Fruit fly (Drosophila melanogaster) whole organism, embryonic: ENCODE measurements around the gene CG3104.
A peak's percentile ranks its signal among the peaks of the same experiment; 100 is the strongest.

ENCODE experiments used
- Atf-2 ChIP-seq: fragments of 200-800 bp; sonication (Bioruptor generic); optimal IDR thresholded peaks from 2 replicates; lab custom pipeline; 2016; ENCODE audit warnings: missing biosample characterization, missing genetic modification characterization
- Atf6 ChIP-seq: fragments of 200-800 bp; sonication (Bioruptor generic); IDR thresholded peaks from 2 replicates; pipeline ENCODE4 v1.3.6; 2022; ENCODE audit warnings: missing biosample characterization, missing genetic modification characterization
- BEAF-32 ChIP-seq: fragments of 200-800 bp; sonication (Bioruptor generic); optimal IDR thresholded peaks from 3 replicates; lab custom pipeline; 2017; ENCODE audit warnings: missing biosample characterization, missing genetic modification characterization, mild to moderate bottlenecking, moderate library complexity, missing genetic modification reagents
- CG10979 ChIP-seq: fragments of 200-800 bp; sonication (Bioruptor generic); optimal IDR thresholded peaks from 2 replicates; lab custom pipeline; 2018; ENCODE audit warnings: missing biosample characterization, mild to moderate bottlenecking, missing genetic modification characterization, moderate library complexity
- CG11085 ChIP-seq: fragments of 200-800 bp; sonication (Bioruptor generic); IDR thresholded peaks from 2 replicates; pipeline ENCODE4 v1.3.6; 2022; ENCODE audit warnings: missing biosample characterization, missing genetic modification characterization
- CG11695 ChIP-seq: fragments of 200-800 bp; sonication (Bioruptor generic); IDR thresholded peaks from 3 replicates; pipeline ENCODE4 v1.3.6; 2022; ENCODE audit warnings: missing biosample characterization, missing genetic modification characterization
- CG12299 ChIP-seq: fragments of 200-800 bp; sonication (Bioruptor generic); optimal IDR thresholded peaks from 2 replicates; lab custom pipeline; 2018; ENCODE audit warnings: missing biosample characterization, mild to moderate bottlenecking, missing genetic modification characterization
- CG14965 ChIP-seq: fragments of 200-800 bp; sonication (Bioruptor generic); optimal IDR thresholded peaks from 2 replicates; lab custom pipeline; 2016; ENCODE audit warnings: missing biosample characterization, missing genetic modification characterization, borderline replicate concordance
- CG15073 ChIP-seq: fragments of 200-800 bp; sonication (Bioruptor generic); optimal IDR thresholded peaks from 2 replicates; lab custom pipeline; 2016; ENCODE audit warnings: missing biosample characterization, missing genetic modification characterization
- CG16813 ChIP-seq: fragments of 200-800 bp; sonication (Bioruptor generic); IDR thresholded peaks from 3 replicates; pipeline ENCODE4 v1.3.6; 2022; ENCODE audit warnings: missing biosample characterization, missing genetic modification characterization; ENCODE audit not compliant: partially characterized antibody
- CG16863 ChIP-seq: fragments of 200-800 bp; sonication (Bioruptor generic); optimal IDR thresholded peaks from 3 replicates; lab custom pipeline; 2016; ENCODE audit warnings: missing biosample characterization, missing genetic modification characterization
- CG17359 ChIP-seq: fragments of 200-800 bp; sonication (Bioruptor generic); optimal IDR thresholded peaks from 3 replicates; lab custom pipeline; 2018; ENCODE audit warnings: missing biosample characterization, mild to moderate bottlenecking, missing genetic modification characterization, moderate library complexity
- CG17912 ChIP-seq: fragments of 200-800 bp; sonication (Bioruptor generic); optimal IDR thresholded peaks from 2 replicates; lab custom pipeline; 2018; ENCODE audit warnings: missing biosample characterization, mild to moderate bottlenecking, missing genetic modification characterization
- CG2129 ChIP-seq: fragments of 200-800 bp; sonication (Bioruptor generic); IDR thresholded peaks from 2 replicates; pipeline ENCODE4 v1.3.6; 2022; ENCODE audit warnings: missing biosample characterization, missing genetic modification characterization; ENCODE audit not compliant: partially characterized antibody
- CG31388 ChIP-seq: fragments of 200-800 bp; sonication (Bioruptor generic); optimal IDR thresholded peaks from 2 replicates; lab custom pipeline; 2016; ENCODE audit warnings: missing biosample characterization, missing genetic modification characterization
- CG34224 ChIP-seq: fragments of 200-800 bp; sonication (Bioruptor generic); IDR thresholded peaks from 3 replicates; pipeline ENCODE4 v1.3.6; 2022; ENCODE audit warnings: missing biosample characterization, missing genetic modification characterization; ENCODE audit not compliant: partially characterized antibody
- CG5180 ChIP-seq: fragments of 200-800 bp; sonication (Bioruptor generic); optimal IDR thresholded peaks from 3 replicates; lab custom pipeline; 2017; ENCODE audit warnings: missing biosample characterization, missing genetic modification characterization, mild to moderate bottlenecking, moderate library complexity, missing genetic modification reagents
- CG5953 ChIP-seq: fragments of 200-800 bp; sonication (Bioruptor generic); IDR thresholded peaks from 2 replicates; pipeline ENCODE4 v1.3.6; 2022; ENCODE audit warnings: missing biosample characterization, missing genetic modification characterization
- CG7271 ChIP-seq: fragments of 200-800 bp; sonication (Bioruptor generic); optimal IDR thresholded peaks from 2 replicates; lab custom pipeline; 2018; ENCODE audit warnings: missing biosample characterization, mild to moderate bottlenecking, missing genetic modification characterization, moderate library complexity
- CG8089 ChIP-seq: fragments of 200-800 bp; sonication (Bioruptor generic); optimal IDR thresholded peaks from 3 replicates; lab custom pipeline; 2016; ENCODE audit warnings: missing biosample characterization, missing genetic modification characterization
- Dll ChIP-seq: fragments of 200-800 bp; sonication (Bioruptor generic); IDR thresholded peaks from 4 replicates; pipeline ENCODE4 v1.3.6; 2022; ENCODE audit warnings: missing biosample characterization, missing genetic modification characterization; ENCODE audit not compliant: partially characterized antibody
- Doc2 ChIP-seq: fragments of 200-800 bp; sonication (Bioruptor generic); IDR thresholded peaks from 2 replicates; pipeline ENCODE4 v1.3.6; 2022; ENCODE audit warnings: missing biosample characterization, missing genetic modification characterization
- E2f2 ChIP-seq: fragments of 200-800 bp; sonication (Bioruptor generic); IDR thresholded peaks from 2 replicates; pipeline ENCODE4 v1.3.6; 2022; ENCODE audit warnings: missing biosample characterization, missing genetic modification characterization
- Elba2 ChIP-seq: fragments of 200-800 bp; sonication (Bioruptor generic); optimal IDR thresholded peaks from 3 replicates; lab custom pipeline; 2016; ENCODE audit warnings: missing biosample characterization, missing genetic modification characterization
- Ets65A ChIP-seq: fragments of 200-800 bp; sonication (Bioruptor generic); peaks from one replicate; lab custom pipeline; 2016; ENCODE audit warnings: missing biosample characterization, missing genetic modification characterization
- GATAe ChIP-seq: fragments of 200-800 bp; sonication (Bioruptor generic); conservative IDR thresholded peaks from 2 replicates; pipeline ENCODE4 v1.3.6; 2022; ENCODE audit warnings: missing biosample characterization, missing genetic modification characterization
- HHEX ChIP-seq: fragments of 200-800 bp; sonication (Bioruptor generic); optimal IDR thresholded peaks from 3 replicates; lab custom pipeline; 2017; ENCODE audit warnings: missing biosample characterization, mild to moderate bottlenecking, missing genetic modification characterization, missing genetic modification reagents
- Hmx ChIP-seq: fragments of 200-800 bp; sonication (Bioruptor generic); optimal IDR thresholded peaks from 2 replicates; lab custom pipeline; 2016; ENCODE audit warnings: missing biosample characterization, missing genetic modification characterization
- Lpt ChIP-seq: fragments of >200 bp; optimal IDR thresholded peaks from 2 replicates; lab custom pipeline; 2018; ENCODE audit warnings: missing biosample characterization, missing genetic modification characterization
- MBD-R2 ChIP-seq: fragments of 200-800 bp; sonication (Bioruptor generic); IDR thresholded peaks from 2 replicates; pipeline ENCODE4 v1.3.6; 2022; ENCODE audit warnings: missing biosample characterization, missing genetic modification characterization
- Rfx ChIP-seq: fragments of 200-800 bp; sonication (Bioruptor generic); IDR thresholded peaks from 2 replicates; pipeline ENCODE4 v1.3.6; 2022; ENCODE audit warnings: missing biosample characterization, missing genetic modification characterization
- Xbp1 ChIP-seq: fragments of 200-800 bp; sonication (Bioruptor generic); optimal IDR thresholded peaks from 3 replicates; lab custom pipeline; 2016; ENCODE audit warnings: missing biosample characterization, mild to moderate bottlenecking, missing genetic modification characterization
- ab ChIP-seq: fragments of 200-800 bp; sonication (Bioruptor generic); optimal IDR thresholded peaks from 2 replicates; lab custom pipeline; 2016; ENCODE audit warnings: missing biosample characterization, missing genetic modification characterization
- eve ChIP-seq, 2 experiments: fragments of >200 bp; optimal IDR thresholded peaks; 2 replicates each; lab custom pipeline; 2017; ENCODE audit warnings: missing biosample characterization in 2 of 2, missing genetic modification characterization in 2 of 2
- fd64A ChIP-seq: fragments of 200-800 bp; sonication (Bioruptor generic); optimal IDR thresholded peaks from 3 replicates; lab custom pipeline; 2018; ENCODE audit warnings: missing biosample characterization, mild to moderate bottlenecking, missing genetic modification characterization
- hb ChIP-seq: fragments of 200-800 bp; sonication (Bioruptor generic); IDR thresholded peaks from 3 replicates; pipeline ENCODE4 v1.3.6; 2022; ENCODE audit warnings: missing biosample characterization, missing genetic modification characterization; ENCODE audit not compliant: partially characterized antibody
- hkb ChIP-seq, 2 experiments: fragments of 200-800 bp in 1 of 2; fragments of >200 bp in 1 of 2; sonication (Bioruptor generic) in 1 of 2; IDR thresholded peaks in 1 of 2; optimal IDR thresholded peaks in 1 of 2; 2 replicates each; pipeline versions ENCODE4 v1.3.6 to Lab custom; 2017 to 2022; ENCODE audit warnings: missing biosample characterization in 1 of 2, missing genetic modification characterization in 1 of 2
- lab ChIP-seq: fragments of 200-800 bp; sonication (Bioruptor generic); optimal IDR thresholded peaks from 3 replicates; lab custom pipeline; 2017; ENCODE audit warnings: missing biosample characterization, missing genetic modification characterization, mild to moderate bottlenecking, moderate library complexity, missing genetic modification reagents
- lola ChIP-seq, 3 experiments: fragments of >200 bp in 2 of 3; fragments of 200-800 bp in 1 of 3; sonication (Bioruptor generic) in 1 of 3; optimal IDR thresholded peaks; 2 replicates each; lab custom pipeline; 2017 to 2019; ENCODE audit warnings: missing biosample characterization in 3 of 3, missing genetic modification characterization in 3 of 3, mild to moderate bottlenecking in 1 of 3, moderate library complexity in 1 of 3
- mirr ChIP-seq: fragments of 200-800 bp; sonication (Bioruptor generic); optimal IDR thresholded peaks from 3 replicates; lab custom pipeline; 2018; ENCODE audit warnings: missing biosample characterization, mild to moderate bottlenecking, missing genetic modification characterization
- otp ChIP-seq: fragments of 200-800 bp; sonication (Bioruptor generic); IDR thresholded peaks from 3 replicates; pipeline ENCODE4, ENCODE4 v1.3.6; 2022; ENCODE audit warnings: missing biosample characterization, missing genetic modification characterization
- phol ChIP-seq: fragments of 200-800 bp; sonication (Bioruptor generic); optimal IDR thresholded peaks from 3 replicates; lab custom pipeline; 2018; ENCODE audit warnings: missing biosample characterization, mild to moderate bottlenecking, missing genetic modification characterization, moderate library complexity
- pros ChIP-seq: fragments of 200-800 bp; sonication (Bioruptor generic); optimal IDR thresholded peaks from 3 replicates; lab custom pipeline; 2019; ENCODE audit warnings: missing biosample characterization, mild to moderate bottlenecking, missing genetic modification characterization, moderate library complexity
- salm ChIP-seq: fragments of 200-800 bp; sonication (Bioruptor generic); optimal IDR thresholded peaks from 2 replicates; lab custom pipeline; 2018; ENCODE audit warnings: missing biosample characterization, mild to moderate bottlenecking, missing genetic modification characterization
- scrt ChIP-seq: fragments of 200-800 bp; sonication (Bioruptor generic); optimal IDR thresholded peaks from 2 replicates; lab custom pipeline; 2018; ENCODE audit warnings: missing biosample characterization, mild to moderate bottlenecking, missing genetic modification characterization, moderate library complexity
- sens-2 ChIP-seq: fragments of 200-800 bp; sonication (Bioruptor generic); IDR thresholded peaks from 2 replicates; pipeline ENCODE4 v1.3.6; 2022; ENCODE audit warnings: missing biosample characterization, missing genetic modification characterization
- stc ChIP-seq: fragments of 200-800 bp; sonication (Bioruptor generic); IDR thresholded peaks from 2 replicates; pipeline ENCODE4 v1.3.6; 2022; ENCODE audit warnings: missing biosample characterization, missing genetic modification characterization
- toy ChIP-seq: fragments of 200-800 bp; sonication (Bioruptor generic); IDR thresholded peaks from 2 replicates; pipeline ENCODE4 v1.3.6; 2022; ENCODE audit warnings: missing biosample characterization, missing genetic modification characterization
- tx ChIP-seq: fragments of 200-800 bp; sonication (Bioruptor generic); optimal IDR thresholded peaks from 2 replicates; lab custom pipeline; 2016; ENCODE audit warnings: missing biosample characterization, missing genetic modification characterization
- usp ChIP-seq: fragments of >200 bp; optimal IDR thresholded peaks from 2 replicates; lab custom pipeline; 2017; ENCODE audit warnings: missing biosample characterization, missing genetic modification characterization

CG3104 gene

DNA sequence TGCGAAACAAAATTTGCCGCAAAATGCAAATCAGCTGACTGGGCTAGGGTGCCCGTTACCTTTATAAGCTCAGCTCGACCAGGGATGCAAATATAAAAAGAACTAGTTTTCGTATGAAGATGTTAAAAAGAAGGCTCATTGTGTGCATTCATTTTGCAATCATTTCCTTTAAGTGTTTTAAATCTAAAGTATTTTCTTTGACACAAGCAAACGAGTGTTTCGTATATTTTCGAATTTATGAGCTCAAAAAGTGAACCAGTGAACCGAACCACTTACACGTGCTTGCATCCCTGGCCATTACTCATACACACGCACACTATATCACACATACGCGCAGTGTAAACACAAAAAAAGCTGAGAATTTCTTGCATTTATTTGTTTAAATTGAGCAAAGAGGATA lies 22.6 kb upstream of the CG3104 start, which contains the start of the genes Prx6a and Sbat (continued):
- TF ChIP-seq CG12299 (tag; lab: Kevin White, UChicago) (peak; percentile 62), CG11085 (GFP tag; lab: Robert Waterston, UW) (peak; percentile 59), phol (peak; percentile 84), GATAe (GFP tag; lab: Robert Waterston, UW) (no peak; the same call in 1 of the 2 replicates), E2f2 (GFP tag; lab: Robert Waterston, UW) (peak; percentile 83), salm (peak; percentile 37), CG17359 (tag; lab: Kevin White, UChicago) (peak; percentile 72), Hmx (GFP tag; lab: Kevin White, UChicago) (no peak), eve (GFP tag; optimal IDR thresholded peaks at IDR 0.05; lab: Kevin White, UChicago) (no peak), otp (no peak), Atf-2 (peak; percentile 5), fd64A (GFP tag; lab: Kevin White, UChicago) (no peak), hb (no peak), Dll (GFP tag; lab: Robert Waterston, UW) (peak; percentile 50; the same call in 2 of the 4 replicates), hkb (optimal IDR thresholded peaks at IDR 0.05; lab: Kevin White, UChicago) (peak; percentile 45), hkb (GFP tag; IDR thresholded peaks at IDR 0.05; lab: Robert Waterston, UW) (peak; percentile 51; the same call in 1 of the 2 replicates), sens-2 (no peak), ab (GFP tag; lab: Kevin White, UChicago) (no peak), Rfx (peak; percentile 82), CG15073 (GFP tag; lab: Kevin White, UChicago) (peak; percentile 17), toy (GFP tag; lab: Robert Waterston, UW) (no peak), CG17912 (GFP tag; lab: Kevin White, UChicago) (no peak), Lpt (GFP tag; lab: Kevin White, UChicago) (no peak), Elba2 (GFP tag; lab: Kevin White, UChicago) (no peak), tx (GFP tag; lab: Kevin White, UChicago) (peak; percentile 67), HHEX (peak; percentile 67), scrt (peak; percentile 57), CG7271 (tag; lab: Kevin White, UChicago) (no peak), Ets65A (GFP tag; lab: Kevin White, UChicago) (peak; percentile 96), Xbp1 (GFP tag; lab: Kevin White, UChicago) (peak; percentile 79), CG10979 (tag; lab: Kevin White, UChicago) (peak; percentile 65), stc (GFP tag; lab: Robert Waterston, UW) (peak; percentile 45; the same call in 1 of the 2 replicates), CG14965 (GFP tag; lab: Kevin White, UChicago) (no peak), MBD-R2 (GFP tag; lab: Robert Waterston, UW) (peak; percentile 92), CG8089 (GFP tag; lab: Kevin White, UChicago) (peak; percentile 45), lab (GFP tag; lab: Kevin White, UChicago) (peak; percentile 83), lola (GFP tag; optimal IDR thresholded peaks at IDR 0.05; lab: Kevin White, UChicago) (peak in 1 of 3 experiments; percentile 70), mirr (peak; percentile 55), Doc2 (GFP tag; lab: Robert Waterston, UW) (peak; percentile 10; the same call in 1 of the 2 replicates), pros (GFP tag; lab: Kevin White, UChicago) (no peak), CG5953 (GFP tag; lab: Robert Waterston, UW) (no peak), CG16813 (GFP tag; lab: Robert Waterston, UW) (peak; percentile 36; the same call in 1 of the 3 replicates), usp (no peak), BEAF-32 (peak; percentile 44), CG34224 (GFP tag; lab: Robert Waterston, UW) (no peak), CG2129 (GFP tag; lab: Robert Waterston, UW) (no peak), CG11695 (no peak), Atf6 (GFP tag; lab: Robert Waterston, UW) (peak; percentile 74), CG31388 (GFP tag; lab: Kevin White, UChicago) (no peak), CG16863 (GFP tag; lab: Kevin White, UChicago) (peak; percentile 65), CG5180 (GFP tag; lab: Kevin White, UChicago) (peak; percentile 25)
